Worm (Caenorhabditis elegans) whole organism, L4 larva: Measurements from ENCODE around the gene fbxa-84.

Experiments
- F10B5.3 ChIP-seq: sonication (generic microtip); optimal IDR thresholded peaks from 2 replicates; lab custom pipeline; 2016; ENCODE audit warnings: mild to moderate bottlenecking, missing genetic modification characterization, missing compliant biosample characterization
- F26F4.8 ChIP-seq: fragments of 200-800 bp; sonication (Bioruptor generic); conservative IDR thresholded peaks from 2 replicates; pipeline ENCODE4 v1.3.6; 2022; ENCODE audit warnings: missing genetic modification characterization, missing compliant biosample characterization
- F37D6.2 ChIP-seq: sonication (generic microtip); optimal IDR thresholded peaks from 2 replicates; lab custom pipeline; 2016; ENCODE audit warnings: mild to moderate bottlenecking, missing genetic modification characterization, missing compliant biosample characterization
- R02D3.7 ChIP-seq: fragments of 150-350 bp; sonication (generic microtip); optimal IDR thresholded peaks from 3 replicates; lab custom pipeline; 2014; ENCODE audit warnings: missing biosample characterization, missing genetic modification characterization
- T26A8.4 ChIP-seq: fragments of 200-800 bp; sonication (Bioruptor generic); IDR thresholded peaks from 2 replicates; pipeline ENCODE4 v1.3.6; 2022; ENCODE audit warnings: missing genetic modification characterization, missing compliant biosample characterization
- Y48G9A.11 ChIP-seq: fragments of 200-800 bp; sonication (Bioruptor generic); IDR thresholded peaks from 2 replicates; pipeline ENCODE4 v1.3.6; 2022; ENCODE audit warnings: missing genetic modification reagents, missing genetic modification characterization, missing compliant biosample characterization
- Y75B8A.6 ChIP-seq: fragments of 200-800 bp; sonication (Bioruptor generic); IDR thresholded peaks from 2 replicates; pipeline ENCODE4 v1.3.6; 2022; ENCODE audit warnings: missing genetic modification reagents, missing genetic modification characterization, missing compliant biosample characterization
- ZK546.5 ChIP-seq, 2 experiments: sonication (generic microtip); optimal IDR thresholded peaks; 2 replicates each; lab custom pipeline; 2017; ENCODE audit warnings: missing biosample characterization in 2 of 2, missing genetic modification characterization in 2 of 2
- aha-1 ChIP-seq: fragments of 150-350 bp; peaks from one replicate; lab custom pipeline; 2014; ENCODE audit warnings: missing biosample characterization, missing genetic modification characterization
- arid-1 ChIP-seq: fragments of 200-800 bp; sonication (Bioruptor generic); conservative IDR thresholded peaks from 2 replicates; pipeline ENCODE4 v1.3.6; 2022; ENCODE audit warnings: missing genetic modification reagents, missing genetic modification characterization, missing compliant biosample characterization
- ceh-28 ChIP-seq: fragments of 150-350 bp; optimal IDR thresholded peaks from 2 replicates; lab custom pipeline; 2014; ENCODE audit warnings: missing biosample characterization, missing genetic modification reagents, missing genetic modification characterization
- ceh-32 ChIP-seq: sonication (generic microtip); optimal IDR thresholded peaks from 2 replicates; lab custom pipeline; 2016; ENCODE audit warnings: mild to moderate bottlenecking, missing genetic modification characterization, missing compliant biosample characterization; ENCODE audit not compliant: poor library complexity
- ceh-82 ChIP-seq: sonication (generic microtip); optimal IDR thresholded peaks from 2 replicates; lab custom pipeline; 2017; ENCODE audit warnings: missing biosample characterization, missing genetic modification characterization
- ces-1 ChIP-seq: fragments of 150-350 bp; sonication (generic microtip); optimal IDR thresholded peaks from 4 replicates; lab custom pipeline; 2014; ENCODE audit warnings: missing biosample characterization, missing genetic modification reagents, missing genetic modification characterization
- daf-16 ChIP-seq, 3 experiments: sonication (generic microtip); optimal IDR thresholded peaks; 2 replicates each; lab custom pipeline; 2016 to 2017; ENCODE audit warnings: missing genetic modification characterization in 3 of 3, missing genetic modification reagents in 3 of 3, mild to moderate bottlenecking in 2 of 3, missing compliant biosample characterization in 2 of 3, missing biosample characterization in 1 of 3, moderate library complexity in 1 of 3
- daf-19 ChIP-seq: fragments of 200-800 bp; sonication (Bioruptor generic); conservative IDR thresholded peaks from 2 replicates; pipeline ENCODE4 v1.3.6; 2022; ENCODE audit warnings: missing genetic modification characterization, missing compliant biosample characterization
- dmd-6 ChIP-seq: fragments of 200-800 bp; sonication (Bioruptor generic); IDR thresholded peaks from 2 replicates; pipeline ENCODE4 v1.3.6; 2022; ENCODE audit warnings: missing genetic modification reagents, missing genetic modification characterization, missing compliant biosample characterization
- dmd-8 ChIP-seq: fragments of 200-800 bp; sonication (Bioruptor generic); IDR thresholded peaks from 2 replicates; pipeline ENCODE4 v1.3.6; 2022; ENCODE audit warnings: missing genetic modification characterization, missing compliant biosample characterization
- dmd-9 ChIP-seq: fragments of 200-800 bp; sonication (Bioruptor generic); IDR thresholded peaks from 2 replicates; pipeline ENCODE4 v1.3.6; 2022; ENCODE audit warnings: missing genetic modification reagents, missing genetic modification characterization, missing compliant biosample characterization
- dpl-1 ChIP-seq: fragments of 150-350 bp; optimal IDR thresholded peaks from 2 replicates; lab custom pipeline; 2014; ENCODE audit warnings: missing biosample characterization, missing genetic modification reagents, missing genetic modification characterization
- duxl-1 ChIP-seq: sonication (generic microtip); optimal IDR thresholded peaks from 2 replicates; lab custom pipeline; 2016; ENCODE audit warnings: mild to moderate bottlenecking, missing genetic modification characterization, moderate library complexity, missing compliant biosample characterization; ENCODE audit not compliant: poor library complexity
- dve-1 ChIP-seq: sonication (generic microtip); optimal IDR thresholded peaks from 2 replicates; lab custom pipeline; 2017; ENCODE audit warnings: antibody characterized with exemption, mild to moderate bottlenecking, missing genetic modification characterization, missing compliant biosample characterization; ENCODE audit not compliant: insufficient read depth
- egl-27 ChIP-seq: sonication (generic microtip); optimal IDR thresholded peaks from 3 replicates; lab custom pipeline; 2017; ENCODE audit warnings: missing biosample characterization, missing genetic modification reagents, missing genetic modification characterization
- hlh-11 ChIP-seq: fragments of 200-800 bp; sonication (Bioruptor generic); optimal IDR thresholded peaks from 2 replicates; lab custom pipeline; 2018; ENCODE audit warnings: mild to moderate bottlenecking, missing genetic modification characterization, missing compliant biosample characterization
- hlh-30 ChIP-seq: sonication (generic microtip); optimal IDR thresholded peaks from 2 replicates; lab custom pipeline; 2017; ENCODE audit warnings: antibody characterized with exemption, mild to moderate bottlenecking, missing genetic modification characterization, missing compliant biosample characterization; ENCODE audit not compliant: insufficient read depth
- jun-1 ChIP-seq: fragments of 150-350 bp; optimal IDR thresholded peaks from 2 replicates; lab custom pipeline; 2014; ENCODE audit warnings: missing biosample characterization, missing genetic modification reagents, missing genetic modification characterization
- lin-13 ChIP-seq: fragments of 150-350 bp; optimal IDR thresholded peaks from 2 replicates; lab custom pipeline; 2014; ENCODE audit warnings: missing biosample characterization, missing genetic modification reagents, missing genetic modification characterization
- lin-15B ChIP-seq: fragments of 150-350 bp; sonication (generic microtip); optimal IDR thresholded peaks from 3 replicates; lab custom pipeline; 2014; ENCODE audit warnings: missing biosample characterization, missing genetic modification characterization
- lin-38 ChIP-seq: fragments of 200-800 bp; sonication (Bioruptor generic); IDR thresholded peaks from 2 replicates; pipeline ENCODE4 v1.3.6; 2022; ENCODE audit warnings: missing genetic modification reagents, missing genetic modification characterization, missing compliant biosample characterization
- lsy-2 ChIP-seq, 2 experiments: fragments of 150-350 bp in 1 of 2; sonication (generic microtip) in 1 of 2; optimal IDR thresholded peaks; 2 replicates each; lab custom pipeline; 2014 to 2017; ENCODE audit warnings: missing biosample characterization in 2 of 2, missing genetic modification characterization in 2 of 2
- mep-1 ChIP-seq: fragments of 150-350 bp; sonication (generic microtip); optimal IDR thresholded peaks from 3 replicates; lab custom pipeline; 2014; ENCODE audit warnings: missing biosample characterization, missing genetic modification characterization
- nhr-102 ChIP-seq: sonication (generic microtip); optimal IDR thresholded peaks from 2 replicates; lab custom pipeline; 2016; ENCODE audit warnings: mild to moderate bottlenecking, missing genetic modification characterization, moderate library complexity, missing compliant biosample characterization
- nhr-25 ChIP-seq: sonication (generic microtip); optimal IDR thresholded peaks from 2 replicates; lab custom pipeline; 2017; ENCODE audit warnings: missing genetic modification characterization, mild to moderate bottlenecking, missing compliant biosample characterization, antibody characterized with exemption, moderate library complexity, borderline replicate concordance; ENCODE audit not compliant: insufficient read depth
- nhr-28 ChIP-seq: fragments of 150-350 bp; optimal IDR thresholded peaks from 2 replicates; lab custom pipeline; 2014; ENCODE audit warnings: missing biosample characterization, missing genetic modification characterization
- nhr-42 ChIP-seq: fragments of 200-800 bp; sonication (Bioruptor generic); IDR thresholded peaks from 2 replicates; pipeline ENCODE4 v1.3.6; 2022; ENCODE audit warnings: missing genetic modification characterization, missing compliant biosample characterization
- nhr-48 ChIP-seq: sonication (generic microtip); optimal IDR thresholded peaks from 2 replicates; lab custom pipeline; 2016; ENCODE audit warnings: mild to moderate bottlenecking, missing genetic modification characterization, missing compliant biosample characterization
- nhr-6 ChIP-seq: fragments of 150-350 bp; optimal IDR thresholded peaks from 2 replicates; lab custom pipeline; 2014; ENCODE audit warnings: missing biosample characterization, missing genetic modification characterization
- php-3 ChIP-seq: fragments of 200-800 bp; sonication (Bioruptor generic); IDR thresholded peaks from 2 replicates; pipeline ENCODE4 v1.3.6; 2022; ENCODE audit warnings: missing genetic modification reagents, missing genetic modification characterization, missing compliant biosample characterization
- pqm-1 ChIP-seq: sonication (generic microtip); optimal IDR thresholded peaks from 2 replicates; lab custom pipeline; 2017; ENCODE audit warnings: missing biosample characterization, missing genetic modification characterization
- sdz-12 ChIP-seq: fragments of 200-800 bp; sonication (Bioruptor generic); optimal IDR thresholded peaks from 2 replicates; lab custom pipeline; 2018; ENCODE audit warnings: mild to moderate bottlenecking, missing genetic modification characterization, missing compliant biosample characterization
- snpc-1.2 ChIP-seq: fragments of 200-800 bp; sonication (Bioruptor generic); IDR thresholded peaks from 2 replicates; pipeline ENCODE4 v1.3.6; 2022; ENCODE audit warnings: missing genetic modification reagents, missing genetic modification characterization, missing compliant biosample characterization
- snpc-4 ChIP-seq: fragments of 150-350 bp; optimal IDR thresholded peaks from 2 replicates; lab custom pipeline; 2014; ENCODE audit warnings: missing biosample characterization, missing genetic modification characterization
- unc-62 ChIP-seq, 3 experiments: fragments of 150-350 bp in 1 of 3; sonication (generic microtip); optimal IDR thresholded peaks in 2 of 3; peaks in 1 of 3; 1 replicate in 1 of 3; 2 replicates in 2 of 3; lab custom pipeline; 2014 to 2017; ENCODE audit warnings: missing biosample characterization in 3 of 3, missing genetic modification characterization in 3 of 3, missing genetic modification reagents in 3 of 3, missing genotype in 1 of 3
- vab-7 ChIP-seq: fragments of 200-800 bp; sonication (Bioruptor generic); IDR thresholded peaks from 2 replicates; pipeline ENCODE4 v1.3.6; 2022; ENCODE audit warnings: missing genetic modification reagents, missing genetic modification characterization, missing compliant biosample characterization
- zag-1 ChIP-seq: fragments of 150-350 bp; optimal IDR thresholded peaks from 2 replicates; lab custom pipeline; 2014; ENCODE audit warnings: missing biosample characterization, missing genetic modification characterization
- zfp-3 ChIP-seq: fragments of 200-800 bp; sonication (Bioruptor generic); conservative IDR thresholded peaks from 2 replicates; pipeline ENCODE4 v1.3.6; 2022; ENCODE audit warnings: missing genetic modification reagents, missing genetic modification characterization, missing compliant biosample characterization

Gene fbxa-84

ce11 chrV:15182407-15182806 is at the start of gene fbxa-84:
fbxa-84 (plus strand) TSS chrV:15182440.
- TF ChIP-seq nhr-28, result peak; percentile 10
- TF ChIP-seq pqm-1 (tag; lab: Kevin White, UChicago), result peak; percentile 9
- TF ChIP-seq dmd-6 (GFP tag; lab: Robert Waterston, UW), result peak; percentile 33; the same call in 1 of the 2 replicates
- no peak for TF ChIP-seq arid-1
- TF ChIP-seq dve-1 (tag; lab: Kevin White, UChicago), result peak; percentile 2

DNA sequence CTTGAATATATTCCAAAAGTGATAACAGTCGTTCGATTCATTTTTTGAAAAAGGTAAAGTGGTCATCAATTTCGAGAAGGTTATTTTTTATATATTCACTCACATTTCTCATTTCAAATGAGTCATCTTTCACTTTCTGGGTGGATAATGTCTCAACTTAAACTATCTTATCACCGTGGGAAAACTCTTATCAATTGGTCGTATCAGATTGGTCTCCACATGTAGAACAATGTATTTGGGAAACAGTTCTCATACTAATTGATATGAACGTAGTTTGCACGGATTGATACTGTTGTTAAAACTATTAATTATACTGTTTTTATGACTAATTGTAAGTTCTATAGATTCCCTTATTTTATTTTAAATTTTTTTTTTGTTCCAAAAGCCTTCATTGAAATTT is 48.4 kb upstream of the fbxa-84 start:
- TF ChIP-seq ceh-82 (no peak), daf-16 (GFP tag; optimal IDR thresholded peaks at IDR 0.05; lab: Kevin White, UChicago) (no peak), daf-16 (tag; optimal IDR thresholded peaks at IDR 0.05; lab: Kevin White, UChicago) (peak; percentile 25), hlh-30 (no peak), lin-38 (GFP tag; lab: Robert Waterston, UW) (no peak), nhr-6 (peak; percentile 8), snpc-1.2 (GFP tag; lab: Robert Waterston, UW) (no peak), T26A8.4 (GFP tag; lab: Robert Waterston, UW) (no peak), R02D3.7 (tag; lab: Kevin White, UChicago) (no peak), php-3 (GFP tag; lab: Robert Waterston, UW) (no peak), vab-7 (no peak), nhr-102 (tag; lab: Kevin White, UChicago) (no peak), lin-13 (GFP tag; lab: Kevin White, UChicago) (no peak), Y75B8A.6 (GFP tag; lab: Robert Waterston, UW) (no peak), daf-19 (no peak), zfp-3 (no peak), nhr-25 (tag; lab: Kevin White, UChicago) (no peak), duxl-1 (tag; lab: Kevin White, UChicago) (no peak), F26F4.8 (GFP tag; lab: Robert Waterston, UW) (no peak), lin-15B (tag; lab: Kevin White, UChicago) (no peak), dmd-6 (GFP tag; lab: Robert Waterston, UW) (peak; percentile 16; the same call in 1 of the 2 replicates), nhr-28 (peak; percentile 36), dmd-9 (no peak), dpl-1 (GFP tag; lab: Kevin White, UChicago) (no peak)

ce11 chrV:15136772-15137171 is 45.5 kb upstream of the fbxa-84 start, which contains the start of gene aipl-1:
aipl-1 (minus strand) TSS chrV:15136801.
- no peak for TF ChIP-seq unc-62 (GFP tag; optimal IDR thresholded peaks at IDR 0.05 in 1 of 2; lab: Kevin White, UChicago)
- no peak for TF ChIP-seq unc-62 (tag; optimal IDR thresholded peaks at IDR 0.05; lab: Kevin White, UChicago)
- TF ChIP-seq vab-7, result no peak
- TF ChIP-seq aha-1 (tag; lab: Kevin White, UChicago), result no peak
- no peak for TF ChIP-seq R02D3.7 (tag; lab: Kevin White, UChicago)
- no peak for TF ChIP-seq ceh-32 (tag; lab: Kevin White, UChicago)
- peak; percentile 55 for TF ChIP-seq dve-1 (tag; lab: Kevin White, UChicago)
- peak in 1 of 2 experiments; percentile 46 for TF ChIP-seq lsy-2 (tag; optimal IDR thresholded peaks at IDR 0.05; lab: Kevin White, UChicago)
- TF ChIP-seq snpc-4, result no peak
- no peak for TF ChIP-seq sdz-12
- no peak for TF ChIP-seq mep-1 (tag; lab: Kevin White, UChicago)
- TF ChIP-seq hlh-11 (tag; lab: Kevin White, UChicago), result peak; percentile 31
- no peak for TF ChIP-seq ZK546.5 (tag; optimal IDR thresholded peaks at IDR 0.05; lab: Kevin White, UChicago)
- no peak for TF ChIP-seq F10B5.3 (tag; lab: Kevin White, UChicago)
- TF ChIP-seq egl-27 (tag; lab: Kevin White, UChicago), result no peak
- no peak for TF ChIP-seq zag-1 (tag; lab: Kevin White, UChicago)
- TF ChIP-seq Y48G9A.11 (GFP tag; lab: Robert Waterston, UW), result no peak
- no peak for TF ChIP-seq ceh-28 (tag; lab: Kevin White, UChicago)
- TF ChIP-seq nhr-42, result no peak
- TF ChIP-seq dpl-1 (GFP tag; lab: Kevin White, UChicago), result peak; percentile 85
- TF ChIP-seq jun-1 (tag; lab: Kevin White, UChicago), result no peak
- TF ChIP-seq lin-13 (GFP tag; lab: Kevin White, UChicago), result peak; percentile 58
- no peak for TF ChIP-seq dmd-8 (GFP tag; lab: Robert Waterston, UW)
- TF ChIP-seq nhr-102 (tag; lab: Kevin White, UChicago), result no peak
- TF ChIP-seq hlh-30, result peak; percentile 63
- TF ChIP-seq F37D6.2 (tag; lab: Kevin White, UChicago), result no peak
- TF ChIP-seq daf-16 (GFP tag; optimal IDR thresholded peaks at IDR 0.05; lab: Kevin White, UChicago), result no peak
- TF ChIP-seq daf-16 (tag; optimal IDR thresholded peaks at IDR 0.05; lab: Kevin White, UChicago), result peak; percentile 10
- TF ChIP-seq nhr-48, result no peak
- TF ChIP-seq ces-1 (GFP tag; lab: Kevin White, UChicago), result no peak
